Worm (Caenorhabditis elegans) whole organism, L3 larva: ENCODE measurements around the gene C31H2.14.
A peak's percentile ranks its signal among the peaks of the same experiment; 100 is the strongest.

Source experiments
- R02D3.7 ChIP-seq: fragments of 150-350 bp; optimal IDR thresholded peaks from 2 replicates; lab custom pipeline; 2014; ENCODE audit warnings: missing biosample characterization, missing genetic modification characterization
- aly-2 ChIP-seq: fragments of 150-350 bp; optimal IDR thresholded peaks from 2 replicates; lab custom pipeline; 2014; ENCODE audit warnings: missing biosample characterization, missing genetic modification characterization
- ama-1 ChIP-seq: fragments of 150-350 bp; optimal IDR thresholded peaks from 2 replicates; lab custom pipeline; 2018
- ceh-28 ChIP-seq: fragments of 150-350 bp; optimal IDR thresholded peaks from 2 replicates; lab custom pipeline; 2014; ENCODE audit warnings: missing biosample characterization, missing genetic modification reagents, missing genetic modification characterization
- ceh-9 ChIP-seq: sonication (generic microtip); optimal IDR thresholded peaks from 2 replicates; lab custom pipeline; 2018; ENCODE audit warnings: missing biosample characterization, missing genetic modification characterization
- egl-5 ChIP-seq: fragments of 150-350 bp; optimal IDR thresholded peaks from 2 replicates; lab custom pipeline; 2017; ENCODE audit warnings: missing biosample characterization, missing genetic modification reagents, missing genetic modification characterization, inconsistent platforms
- elt-1 ChIP-seq: fragments of 150-350 bp; optimal IDR thresholded peaks from 2 replicates; lab custom pipeline; 2014; ENCODE audit warnings: missing biosample characterization, missing genetic modification characterization
- elt-3 ChIP-seq, 3 experiments: fragments of 150-350 bp in 1 of 3; sonication (generic microtip) in 2 of 3; optimal IDR thresholded peaks; 2 replicates in 2 of 3; 4 replicates in 1 of 3; lab custom pipeline; 2014 to 2017; ENCODE audit warnings: missing biosample characterization in 3 of 3, missing genetic modification characterization in 3 of 3
- eor-1 ChIP-seq, 2 experiments: fragments of 150-350 bp; optimal IDR thresholded peaks; 2 replicates each; lab custom pipeline; 2014 to 2018; ENCODE audit warnings: missing biosample characterization in 2 of 2, missing genetic modification characterization in 2 of 2
- fkh-10 ChIP-seq: sonication (generic microtip); optimal IDR thresholded peaks from 2 replicates; lab custom pipeline; 2017; ENCODE audit warnings: missing biosample characterization, missing genetic modification reagents, missing genetic modification characterization
- fkh-2 ChIP-seq: fragments of 150-350 bp; optimal IDR thresholded peaks from 2 replicates; lab custom pipeline; 2014; ENCODE audit warnings: missing biosample characterization, missing genetic modification reagents, missing genetic modification characterization
- hmg-11 ChIP-seq: sonication (generic microtip); optimal IDR thresholded peaks from 2 replicates; lab custom pipeline; 2016; ENCODE audit warnings: missing genetic modification characterization, missing compliant biosample characterization
- lin-15B ChIP-seq: fragments of 150-350 bp; optimal IDR thresholded peaks from 2 replicates; lab custom pipeline; 2014; ENCODE audit warnings: missing biosample characterization, missing genetic modification characterization
- lsy-12 ChIP-seq: sonication (generic microtip); optimal IDR thresholded peaks from 2 replicates; lab custom pipeline; 2016; ENCODE audit warnings: mild to moderate bottlenecking, missing genetic modification characterization, missing compliant biosample characterization
- mdl-1 ChIP-seq: fragments of 150-350 bp; optimal IDR thresholded peaks from 2 replicates; lab custom pipeline; 2014; ENCODE audit warnings: missing biosample characterization, missing genetic modification characterization
- nfya-1 ChIP-seq: sonication (generic microtip); optimal IDR thresholded peaks from 2 replicates; lab custom pipeline; 2017; ENCODE audit warnings: missing genetic modification characterization, mild to moderate bottlenecking, missing compliant biosample characterization, antibody characterized with exemption, moderate library complexity; ENCODE audit not compliant: insufficient read depth
- nhr-11 ChIP-seq: fragments of 150-350 bp; optimal IDR thresholded peaks from 2 replicates; lab custom pipeline; 2014; ENCODE audit warnings: missing biosample characterization, missing genetic modification characterization
- nhr-23 ChIP-seq: fragments of 150-350 bp; optimal IDR thresholded peaks from 2 replicates; lab custom pipeline; 2014; ENCODE audit warnings: missing biosample characterization, missing genetic modification reagents, missing genetic modification characterization
- nhr-25 ChIP-seq: sonication (generic microtip); optimal IDR thresholded peaks from 2 replicates; lab custom pipeline; 2017; ENCODE audit warnings: missing biosample characterization, missing genetic modification characterization
- nhr-28 ChIP-seq: fragments of 150-350 bp; optimal IDR thresholded peaks from 2 replicates; lab custom pipeline; 2014; ENCODE audit warnings: missing biosample characterization, missing genetic modification characterization
- nhr-67 ChIP-seq: fragments of 150-350 bp; optimal IDR thresholded peaks from 2 replicates; lab custom pipeline; 2014; ENCODE audit warnings: missing biosample characterization, missing genetic modification characterization
- nhr-76 ChIP-seq: fragments of 150-350 bp; sonication (generic microtip); optimal IDR thresholded peaks from 5 replicates; lab custom pipeline; 2014; ENCODE audit warnings: missing biosample characterization, missing genetic modification characterization
- pha-4 ChIP-seq: fragments of 150-350 bp; optimal IDR thresholded peaks from 2 replicates; lab custom pipeline; 2014; ENCODE audit warnings: missing biosample characterization, missing genetic modification reagents, missing genetic modification characterization
- pqm-1 ChIP-seq: fragments of 150-350 bp; optimal IDR thresholded peaks from 2 replicates; lab custom pipeline; 2017; ENCODE audit warnings: missing biosample characterization, missing genetic modification characterization, inconsistent platforms
- sea-2 ChIP-seq: fragments of 150-350 bp; sonication (generic microtip); optimal IDR thresholded peaks from 4 replicates; lab custom pipeline; 2014; ENCODE audit warnings: missing biosample characterization, missing genetic modification reagents, missing genetic modification characterization
- skn-1 ChIP-seq: fragments of 150-350 bp; optimal IDR thresholded peaks from 2 replicates; lab custom pipeline; 2014; ENCODE audit warnings: missing biosample characterization, missing genetic modification characterization
- tbx-2 ChIP-seq: sonication (generic microtip); optimal IDR thresholded peaks from 2 replicates; lab custom pipeline; 2016; ENCODE audit warnings: mild to moderate bottlenecking, missing genetic modification characterization, missing compliant biosample characterization
- unc-39 ChIP-seq: sonication (generic microtip); optimal IDR thresholded peaks from 4 replicates; lab custom pipeline; 2017; ENCODE audit warnings: missing biosample characterization, missing genetic modification characterization
- unc-62 ChIP-seq: fragments of 150-350 bp; sonication (generic microtip); optimal IDR thresholded peaks from 4 replicates; lab custom pipeline; 2014; ENCODE audit warnings: missing biosample characterization, missing genetic modification reagents, missing genetic modification characterization
- zag-1 ChIP-seq: fragments of 150-350 bp; optimal IDR thresholded peaks from 2 replicates; lab custom pipeline; 2014; ENCODE audit warnings: missing biosample characterization, missing genetic modification characterization

C31H2.14 gene

DNA sequence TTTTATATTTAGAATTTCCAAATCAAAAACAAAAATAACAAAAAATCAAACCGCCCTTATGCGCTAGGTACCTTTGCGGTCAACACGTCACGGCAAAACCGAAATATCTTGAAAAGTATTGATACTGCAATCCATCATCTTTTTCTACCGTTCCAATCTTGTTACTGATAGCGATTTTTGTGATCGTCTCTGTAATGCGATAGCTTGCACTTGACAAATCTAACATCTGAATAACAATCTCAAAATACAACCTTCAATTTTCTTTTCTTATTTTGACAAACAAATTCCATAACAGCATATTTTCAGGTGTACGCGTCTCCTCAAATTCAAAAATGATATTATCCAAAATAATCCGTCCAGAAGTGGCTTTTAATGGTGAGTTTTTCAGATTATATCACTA lies 14.0 kb upstream of the C31H2.14 start, which contains the start of gene tbc-7:
Gene tbc-7, plus strand, starts transcription at position 301 of the 400 bp plus-strand sequence.
- no peak for TF ChIP-seq skn-1 (tag; lab: Kevin White, UChicago)
- no peak for TF ChIP-seq elt-3 (tag; optimal IDR thresholded peaks at IDR 0.05; lab: Kevin White, UChicago)
- TF ChIP-seq nhr-11 = no peak
- TF ChIP-seq pqm-1 (tag; lab: Kevin White, UChicago) = no peak
- TF ChIP-seq fkh-2 = no peak
- no peak for TF ChIP-seq nhr-28 (tag; lab: Kevin White, UChicago)
- TF ChIP-seq fkh-10 (GFP tag; lab: Kevin White, UChicago) = no peak
- TF ChIP-seq elt-1 (tag; lab: Kevin White, UChicago) = no peak
- no peak for TF ChIP-seq zag-1 (tag; lab: Kevin White, UChicago)
- no peak for TF ChIP-seq unc-62 (GFP tag; lab: Kevin White, UChicago)
- no peak for TF ChIP-seq tbx-2 (tag; lab: Kevin White, UChicago)
- no peak for TF ChIP-seq nhr-25 (tag; lab: Kevin White, UChicago)
- TF ChIP-seq nhr-76 (tag; lab: Kevin White, UChicago) = no peak
- no peak for TF ChIP-seq nhr-23
- no peak for TF ChIP-seq nfya-1 (tag; lab: Kevin White, UChicago)
- TF ChIP-seq eor-1 (tag; optimal IDR thresholded peaks at IDR 0.05; lab: Kevin White, UChicago) = no peak
- TF ChIP-seq R02D3.7 = no peak
- no peak for TF ChIP-seq ceh-28 (tag; lab: Kevin White, UChicago)

DNA sequence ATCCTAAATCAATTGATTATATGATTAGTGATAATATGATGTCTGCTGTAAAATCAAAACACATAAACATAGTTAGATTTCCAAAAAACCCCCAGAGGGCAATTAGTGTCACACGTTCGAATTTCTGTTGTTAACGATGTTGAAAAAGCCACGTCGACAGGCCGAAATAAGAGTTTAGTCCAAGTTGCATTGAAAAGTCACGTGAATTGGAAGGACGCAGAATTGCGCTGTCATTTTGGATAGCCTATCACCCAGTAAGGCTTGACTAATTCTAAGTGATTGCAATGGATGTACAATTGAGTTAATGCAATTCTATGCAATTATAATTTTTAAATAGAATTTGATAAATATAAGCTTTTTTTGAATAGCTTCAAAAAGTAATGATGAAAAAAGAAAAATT lies 12.5 kb upstream of the C31H2.14 start:
- TF ChIP-seq skn-1 (tag; lab: Kevin White, UChicago) (no peak), ama-1 (lab: Kevin White, UChicago) (peak; percentile 0), nhr-25 (tag; lab: Kevin White, UChicago) (peak; percentile 24), egl-5 (tag; lab: Kevin White, UChicago) (no peak)

DNA sequence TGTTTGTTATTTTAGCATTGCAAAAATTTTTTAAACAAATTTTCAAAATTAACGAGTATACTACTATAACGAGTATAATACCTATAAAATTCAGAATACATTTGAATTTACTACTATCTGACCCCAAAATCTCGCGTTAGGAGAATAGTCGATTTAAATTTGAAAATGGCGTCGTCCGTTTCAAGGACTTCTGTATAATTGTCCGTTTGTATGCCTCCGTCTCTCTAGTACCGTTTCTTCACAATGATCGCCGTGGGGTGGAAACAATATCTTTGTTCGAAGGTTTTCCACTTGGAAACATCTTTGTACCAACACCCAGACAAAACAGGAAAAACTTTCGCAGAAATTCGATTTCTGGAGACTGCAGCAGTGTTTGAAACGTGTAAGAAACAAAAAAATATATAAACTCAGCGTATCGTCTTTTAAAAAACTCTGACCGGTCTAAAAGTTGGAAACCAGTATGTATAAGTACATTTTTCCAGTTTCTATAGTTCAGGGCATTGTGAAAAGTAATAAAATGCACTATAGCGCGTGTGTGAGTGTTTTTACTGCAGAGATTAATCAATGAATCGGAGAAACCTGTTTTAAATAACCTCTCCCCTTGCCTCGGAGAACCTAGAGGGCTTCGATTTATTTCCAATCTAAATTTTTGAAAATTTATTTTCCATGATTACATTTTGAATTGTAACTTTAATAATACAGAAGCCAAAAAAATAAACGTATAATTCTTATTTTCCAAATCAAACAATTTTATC lies 10.1 kb upstream of the C31H2.14 start:
- no peak for TF ChIP-seq ama-1 (lab: Kevin White, UChicago)
- no peak for TF ChIP-seq lin-15B (tag; lab: Kevin White, UChicago)
- no peak for TF ChIP-seq ceh-9 (tag; lab: Kevin White, UChicago)
- TF ChIP-seq hmg-11 = no peak
- no peak for TF ChIP-seq pha-4 (tag; lab: Kevin White, UChicago)
- peak; percentile 8 for TF ChIP-seq elt-1 (tag; lab: Kevin White, UChicago)
- TF ChIP-seq nhr-25 (tag; lab: Kevin White, UChicago) = peak; percentile 57
- TF ChIP-seq lsy-12 (tag; lab: Kevin White, UChicago) = no peak
- TF ChIP-seq unc-39 = no peak
- no peak for TF ChIP-seq unc-62 (GFP tag; lab: Kevin White, UChicago)
- TF ChIP-seq ceh-28 (tag; lab: Kevin White, UChicago) = no peak

DNA sequence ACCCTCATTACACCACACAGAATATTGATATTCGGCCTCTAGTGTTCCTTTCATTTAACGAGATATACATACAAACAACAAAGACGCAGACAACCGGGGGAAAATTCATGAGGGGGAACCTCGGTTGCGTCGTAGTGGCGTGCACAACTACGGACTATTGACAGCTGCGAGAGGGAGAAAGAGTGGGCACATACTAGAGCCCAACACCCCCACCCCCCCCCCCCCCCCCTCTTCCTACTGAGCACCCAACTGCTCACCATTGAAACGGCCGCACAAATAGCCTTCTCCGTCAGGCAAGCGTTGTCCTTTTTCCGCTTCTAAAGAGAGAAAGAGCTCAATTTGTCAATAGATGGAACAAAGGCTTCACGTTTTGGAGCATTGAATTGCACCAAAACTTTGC lies 7.8 kb upstream of the C31H2.14 start:
- TF ChIP-seq sea-2 (GFP tag; lab: Kevin White, UChicago) (no peak), hmg-11 (peak; percentile 76), nhr-28 (tag; lab: Kevin White, UChicago) (no peak), aly-2 (tag; lab: Kevin White, UChicago) (no peak), nfya-1 (tag; lab: Kevin White, UChicago) (peak; percentile 43), mdl-1 (tag; lab: Kevin White, UChicago) (no peak), nhr-67 (no peak), pha-4 (tag; lab: Kevin White, UChicago) (no peak)

DNA sequence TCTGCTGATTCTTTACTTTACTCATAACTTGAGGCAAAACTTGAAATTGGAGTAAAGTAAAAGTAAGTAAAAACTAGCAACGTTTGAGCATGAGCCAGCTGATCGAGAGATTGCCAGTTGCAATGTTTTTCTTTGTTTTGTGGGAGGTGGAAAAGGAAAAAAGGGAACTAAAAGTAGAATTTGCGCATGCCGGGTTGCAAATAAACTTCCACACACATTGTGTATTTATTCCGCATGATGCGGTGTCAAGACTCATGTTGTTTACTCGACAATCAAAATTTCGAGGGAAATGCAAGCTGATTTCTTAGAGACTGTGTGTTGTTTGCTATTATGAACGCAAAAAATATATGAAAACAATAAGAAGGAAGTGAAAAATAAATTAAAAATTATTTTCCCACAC lies 5.6 kb upstream of the C31H2.14 start:
- TF ChIP-seq pha-4 (tag; lab: Kevin White, UChicago) (peak; percentile 88), eor-1 (tag; optimal IDR thresholded peaks at IDR 0.05; lab: Kevin White, UChicago) (no peak)
- TF ChIP-seq, all 47 proteins: peak for 1

DNA sequence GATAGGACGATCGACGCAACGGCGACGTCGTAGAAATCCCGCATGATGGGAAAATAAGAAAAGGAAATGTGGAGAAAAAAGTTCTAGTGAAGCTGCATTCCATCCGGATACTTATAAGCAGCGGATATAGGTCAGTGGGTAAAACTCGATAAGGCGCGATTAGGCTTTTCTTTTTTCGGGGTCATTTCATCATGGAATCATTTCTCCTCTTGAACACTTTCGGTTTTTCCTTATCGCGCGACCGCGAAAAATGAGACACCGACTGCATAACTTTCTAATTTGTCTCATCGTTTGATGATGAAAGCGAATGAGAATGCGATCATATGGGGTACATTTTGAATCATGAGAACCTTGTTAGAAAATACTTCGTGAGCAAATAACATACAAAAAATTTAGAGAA lies 2.4 kb downstream of the C31H2.14 start, which contains the start of gene dpy-8:
Gene dpy-8, minus strand, starts transcription at position 88 of the 400 bp plus-strand sequence.
- TF ChIP-seq egl-5 (tag; lab: Kevin White, UChicago) (no peak), nhr-23 (peak; percentile 84)
